Worm (Caenorhabditis elegans) whole organism, L4 larva: ENCODE data around the gene K08E7.6.

Experiments used
- F26F4.8 ChIP-seq: fragments of 200-800 bp; sonication (Bioruptor generic); conservative IDR thresholded peaks from 2 replicates; pipeline ENCODE4 v1.3.6; 2022; ENCODE audit warnings: missing genetic modification characterization, missing compliant biosample characterization
- F49E8.2 ChIP-seq: sonication (generic microtip); optimal IDR thresholded peaks from 2 replicates; lab custom pipeline; 2016; ENCODE audit warnings: missing compliant biosample characterization, mild to moderate bottlenecking, missing genetic modification characterization, borderline replicate concordance
- Y48G9A.11 ChIP-seq: fragments of 200-800 bp; sonication (Bioruptor generic); IDR thresholded peaks from 2 replicates; pipeline ENCODE4 v1.3.6; 2022; ENCODE audit warnings: missing genetic modification reagents, missing genetic modification characterization, missing compliant biosample characterization
- Y5F2A.4 ChIP-seq: fragments of 200-800 bp; sonication (Bioruptor generic); optimal IDR thresholded peaks from 2 replicates; lab custom pipeline; 2018; ENCODE audit warnings: mild to moderate bottlenecking, missing genetic modification characterization, missing compliant biosample characterization
- aha-1 ChIP-seq: fragments of 150-350 bp; peaks from one replicate; lab custom pipeline; 2014; ENCODE audit warnings: missing biosample characterization, missing genetic modification characterization
- aly-2 ChIP-seq: sonication (generic microtip); optimal IDR thresholded peaks from 2 replicates; lab custom pipeline; 2018; ENCODE audit warnings: missing biosample characterization, missing genetic modification characterization
- daf-16 ChIP-seq, 3 experiments: sonication (generic microtip); optimal IDR thresholded peaks; 2 replicates each; lab custom pipeline; 2016 to 2017; ENCODE audit warnings: missing genetic modification characterization in 3 of 3, missing genetic modification reagents in 3 of 3, mild to moderate bottlenecking in 2 of 3, missing compliant biosample characterization in 2 of 3, missing biosample characterization in 1 of 3, moderate library complexity in 1 of 3
- dmd-8 ChIP-seq: fragments of 200-800 bp; sonication (Bioruptor generic); IDR thresholded peaks from 2 replicates; pipeline ENCODE4 v1.3.6; 2022; ENCODE audit warnings: missing genetic modification characterization, missing compliant biosample characterization
- dpl-1 ChIP-seq: fragments of 150-350 bp; optimal IDR thresholded peaks from 2 replicates; lab custom pipeline; 2014; ENCODE audit warnings: missing biosample characterization, missing genetic modification reagents, missing genetic modification characterization
- duxl-1 ChIP-seq: sonication (generic microtip); optimal IDR thresholded peaks from 2 replicates; lab custom pipeline; 2016; ENCODE audit warnings: mild to moderate bottlenecking, missing genetic modification characterization, moderate library complexity, missing compliant biosample characterization; ENCODE audit not compliant: poor library complexity
- fkh-10 ChIP-seq: fragments of 150-350 bp; optimal IDR thresholded peaks from 2 replicates; lab custom pipeline; 2014; ENCODE audit warnings: missing biosample characterization, missing genetic modification reagents, missing genetic modification characterization
- fos-1 ChIP-seq: fragments of 150-350 bp; optimal IDR thresholded peaks from 2 replicates; lab custom pipeline; 2014; ENCODE audit warnings: missing biosample characterization, missing genetic modification characterization
- hif-1 ChIP-seq, 2 experiments: sonication (generic microtip); optimal IDR thresholded peaks; 2 replicates each; lab custom pipeline; 2016 to 2017; ENCODE audit warnings: missing compliant biosample characterization in 2 of 2, missing genetic modification characterization in 2 of 2, missing genetic modification reagents in 2 of 2, missing genotype in 2 of 2, mild to moderate bottlenecking in 1 of 2
- hlh-11 ChIP-seq: fragments of 200-800 bp; sonication (Bioruptor generic); optimal IDR thresholded peaks from 2 replicates; lab custom pipeline; 2018; ENCODE audit warnings: mild to moderate bottlenecking, missing genetic modification characterization, missing compliant biosample characterization
- hlh-30 ChIP-seq: sonication (generic microtip); optimal IDR thresholded peaks from 2 replicates; lab custom pipeline; 2017; ENCODE audit warnings: antibody characterized with exemption, mild to moderate bottlenecking, missing genetic modification characterization, missing compliant biosample characterization; ENCODE audit not compliant: insufficient read depth
- hmg-1.1 ChIP-seq: fragments of 200-800 bp; sonication (Bioruptor generic); IDR thresholded peaks from 2 replicates; pipeline ENCODE4 v1.3.6; 2022; ENCODE audit warnings: missing genetic modification reagents, missing genetic modification characterization, missing compliant biosample characterization
- madf-5 ChIP-seq, 2 experiments: fragments of 200-800 bp; sonication (Bioruptor generic); IDR thresholded peaks; 2 replicates each; pipeline ENCODE4 v1.3.6; 2022; ENCODE audit warnings: missing compliant biosample characterization in 2 of 2, missing genetic modification characterization in 2 of 2
- mdl-1 ChIP-seq, 2 experiments: fragments of 150-350 bp in 1 of 2; sonication (generic microtip) in 1 of 2; optimal IDR thresholded peaks; 2 replicates each; lab custom pipeline; 2014 to 2017; ENCODE audit warnings: missing biosample characterization in 2 of 2, missing genetic modification characterization in 2 of 2
- mdt-29 ChIP-seq: fragments of 200-800 bp; sonication (Bioruptor generic); IDR thresholded peaks from 2 replicates; pipeline ENCODE4 v1.3.6; 2022; ENCODE audit warnings: missing genetic modification reagents, missing genetic modification characterization, missing compliant biosample characterization
- mes-2 ChIP-seq: sonication (generic microtip); optimal IDR thresholded peaks from 2 replicates; lab custom pipeline; 2016; ENCODE audit warnings: missing genotype, mild to moderate bottlenecking, missing genetic modification characterization, missing compliant biosample characterization; ENCODE audit not compliant: poor library complexity, severe bottlenecking
- nhr-41 ChIP-seq: fragments of 200-800 bp; sonication (Bioruptor generic); IDR thresholded peaks from 2 replicates; pipeline ENCODE4 v1.3.6; 2022; ENCODE audit warnings: missing genetic modification reagents, missing genetic modification characterization, missing compliant biosample characterization
- pha-4 ChIP-seq, 2 experiments: fragments of 150-350 bp in 1 of 2; fragments of 200-800 bp in 1 of 2; sonication (Bioruptor generic) in 1 of 2; IDR thresholded peaks in 1 of 2; optimal IDR thresholded peaks in 1 of 2; 2 replicates each; pipeline versions ENCODE4 v1.3.6 to Lab custom; 2014 to 2022; ENCODE audit warnings: missing genetic modification characterization in 2 of 2, missing genetic modification reagents in 2 of 2, missing biosample characterization in 1 of 2, missing compliant biosample characterization in 1 of 2
- saeg-2 ChIP-seq: fragments of 200-800 bp; sonication (Bioruptor generic); IDR thresholded peaks from 2 replicates; pipeline ENCODE4 v1.3.6; 2022; ENCODE audit warnings: missing genetic modification reagents, missing genetic modification characterization, missing compliant biosample characterization
- sdz-12 ChIP-seq: fragments of 200-800 bp; sonication (Bioruptor generic); optimal IDR thresholded peaks from 2 replicates; lab custom pipeline; 2018; ENCODE audit warnings: mild to moderate bottlenecking, missing genetic modification characterization, missing compliant biosample characterization
- snpc-1.2 ChIP-seq: fragments of 200-800 bp; sonication (Bioruptor generic); IDR thresholded peaks from 2 replicates; pipeline ENCODE4 v1.3.6; 2022; ENCODE audit warnings: missing genetic modification reagents, missing genetic modification characterization, missing compliant biosample characterization
- spr-3 ChIP-seq: fragments of 200-800 bp; sonication (Bioruptor generic); optimal IDR thresholded peaks from 2 replicates; lab custom pipeline; 2018; ENCODE audit warnings: mild to moderate bottlenecking, missing genetic modification characterization, missing compliant biosample characterization
- unc-130 ChIP-seq: sonication (generic microtip); optimal IDR thresholded peaks from 2 replicates; lab custom pipeline; 2016; ENCODE audit warnings: missing genetic modification reagents, missing genetic modification characterization, missing compliant biosample characterization
- ztf-7 ChIP-seq: fragments of 150-350 bp; optimal IDR thresholded peaks from 2 replicates; lab custom pipeline; 2014; ENCODE audit warnings: missing biosample characterization, missing genetic modification characterization

Gene K08E7.6

DNA sequence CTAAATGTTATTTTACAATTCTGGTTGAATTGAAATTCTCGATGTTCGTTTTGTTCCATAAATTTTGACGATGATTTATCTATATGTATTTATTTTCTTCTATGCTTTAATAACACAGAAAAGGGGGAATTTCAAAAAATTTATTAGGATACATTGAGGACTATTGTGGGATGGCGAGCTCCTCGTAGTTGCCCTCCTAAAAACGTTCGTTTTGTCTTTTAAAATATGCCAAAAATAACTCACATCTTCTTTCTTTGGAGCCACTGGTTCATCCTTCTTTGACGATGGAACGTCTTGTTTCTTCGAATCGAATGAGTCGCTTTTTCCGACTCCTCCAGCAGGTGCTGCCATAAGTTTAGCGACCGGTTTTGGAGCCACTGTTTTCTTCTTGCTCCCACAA, 10.4 kb downstream of the K08E7.6 start:
- TF ChIP-seq nhr-41, result no peak
- no peak for TF ChIP-seq spr-3 (GFP tag; lab: Kevin White, UChicago)
- TF ChIP-seq aly-2 (tag; lab: Kevin White, UChicago), result no peak
- TF ChIP-seq aha-1 (tag; lab: Kevin White, UChicago), result no peak
- peak; percentile 20; the same call in 1 of the 2 replicates for TF ChIP-seq dmd-8
- TF ChIP-seq saeg-2 (GFP tag; lab: Robert Waterston, UW), result no peak
- TF ChIP-seq mdt-29 (GFP tag; lab: Robert Waterston, UW), result no peak
- TF ChIP-seq sdz-12 (GFP tag; lab: Kevin White, UChicago), result no peak
- TF ChIP-seq dpl-1, result no peak
- TF ChIP-seq Y48G9A.11 (GFP tag; lab: Robert Waterston, UW), result no peak
- no peak for TF ChIP-seq F26F4.8 (GFP tag; lab: Robert Waterston, UW)
- TF ChIP-seq Y5F2A.4 (GFP tag; lab: Kevin White, UChicago), result peak; percentile 6
- TF ChIP-seq, all 104 proteins: peak for 2

DNA sequence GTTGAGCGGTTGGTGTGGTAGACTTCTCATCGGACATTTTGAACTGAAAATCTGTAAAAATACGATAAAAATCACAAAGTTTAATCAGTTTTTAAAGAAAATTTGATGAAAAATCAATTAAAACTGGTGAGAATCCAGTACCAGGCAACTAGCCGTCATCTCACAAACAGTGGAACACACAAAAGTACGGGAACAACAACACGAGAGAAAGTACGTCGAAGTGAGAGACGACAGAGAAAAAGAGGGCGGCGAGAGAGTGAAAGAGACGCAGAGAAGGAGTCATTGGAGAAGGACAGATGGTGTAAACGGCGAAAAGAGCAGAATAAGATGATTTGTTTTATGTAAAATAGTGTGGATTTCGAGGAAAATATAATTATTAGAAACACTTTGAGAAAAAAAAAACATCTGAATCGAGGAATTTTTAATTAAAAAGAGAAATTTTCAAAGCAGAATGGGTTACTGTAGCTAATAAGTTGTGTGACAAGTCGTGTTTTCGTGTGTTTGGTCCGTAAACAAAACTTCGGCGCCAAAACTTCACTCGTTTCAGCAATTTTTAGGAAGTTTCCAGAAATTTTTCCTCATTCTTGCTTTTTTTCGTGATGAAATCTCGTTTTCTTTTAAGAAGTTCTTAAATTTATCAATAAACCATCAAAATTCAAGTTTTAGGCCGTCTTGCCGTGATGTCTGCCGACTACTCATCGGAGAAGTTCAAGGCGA, 13.6 kb downstream of the K08E7.6 start, which contains the start of the genes hsb-1 and let-99:
TSS of gene hsb-1 (minus strand) at position 51 of the 717 bp plus-strand sequence.
TSS of gene let-99 (plus strand) at position 667 of the 717 bp plus-strand sequence.
- TF ChIP-seq dpl-1 (peak; percentile 44), mes-2 (tag; lab: Kevin White, UChicago) (peak; percentile 68), hmg-1.1 (peak; percentile 34; the same call in 1 of the 2 replicates), ztf-7 (tag; lab: Kevin White, UChicago) (peak; percentile 21), duxl-1 (tag; lab: Kevin White, UChicago) (no peak), hlh-11 (tag; lab: Kevin White, UChicago) (peak; percentile 44), daf-16 (GFP tag; optimal IDR thresholded peaks at IDR 0.05; lab: Kevin White, UChicago) (no peak), daf-16 (tag; optimal IDR thresholded peaks at IDR 0.05; lab: Kevin White, UChicago) (peak; percentile 87), mdl-1 (tag; optimal IDR thresholded peaks at IDR 0.05; lab: Kevin White, UChicago) (no peak), unc-130 (GFP tag; lab: Kevin White, UChicago) (peak; percentile 65), snpc-1.2 (GFP tag; lab: Robert Waterston, UW) (0 out of 2 replicates have a peak, but pooled peaks have one; percentile 61), hlh-30 (tag; lab: Kevin White, UChicago) (peak; percentile 32), fkh-10 (GFP tag; lab: Kevin White, UChicago) (no peak), F49E8.2 (tag; lab: Kevin White, UChicago) (peak; percentile 40), pha-4 (GFP tag; IDR thresholded peaks at IDR 0.05; lab: Robert Waterston, UW) (no peak), pha-4 (tag; optimal IDR thresholded peaks at IDR 0.05; lab: Kevin White, UChicago) (peak; percentile 19), hif-1 (tag; optimal IDR thresholded peaks at IDR 0.05; lab: Kevin White, UChicago) (no peak)

DNA sequence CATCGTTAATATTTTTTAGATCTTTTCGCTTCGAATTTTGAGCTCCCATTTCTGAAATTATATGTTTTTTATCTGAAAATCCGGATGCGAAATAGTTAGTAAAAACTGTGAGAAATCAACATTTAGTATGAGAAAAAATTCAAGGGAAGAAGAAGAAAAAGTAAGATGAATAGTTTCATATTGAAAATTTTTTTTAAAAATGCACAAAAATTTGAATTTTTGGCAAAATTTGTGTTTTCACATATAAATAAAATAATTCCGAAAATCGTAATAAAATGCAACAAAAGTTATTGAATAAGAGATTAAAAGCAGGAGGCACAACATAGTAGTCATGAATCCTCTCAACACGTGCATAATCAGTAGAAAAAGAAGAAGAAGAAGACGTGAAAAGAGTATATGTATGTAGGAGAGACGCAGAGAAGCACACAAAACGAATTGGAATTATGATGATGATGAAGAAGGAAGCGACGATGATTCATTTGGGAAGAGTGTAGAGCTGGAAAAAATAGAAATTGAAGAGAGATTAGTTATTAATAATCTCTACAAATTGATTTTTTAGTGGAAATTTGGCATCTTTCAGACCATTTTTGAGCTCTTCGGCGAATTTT, 14.9 kb downstream of the K08E7.6 start, which contains the start of gene eak-7:
TSS of gene eak-7 (minus strand) at position 51 of the 608 bp plus-strand sequence.
- TF ChIP-seq madf-5 (GFP tag; IDR thresholded peaks at IDR 0.05; lab: Robert Waterston, UW), result no peak
- TF ChIP-seq hlh-30 (tag; lab: Kevin White, UChicago), result peak; percentile 19

DNA sequence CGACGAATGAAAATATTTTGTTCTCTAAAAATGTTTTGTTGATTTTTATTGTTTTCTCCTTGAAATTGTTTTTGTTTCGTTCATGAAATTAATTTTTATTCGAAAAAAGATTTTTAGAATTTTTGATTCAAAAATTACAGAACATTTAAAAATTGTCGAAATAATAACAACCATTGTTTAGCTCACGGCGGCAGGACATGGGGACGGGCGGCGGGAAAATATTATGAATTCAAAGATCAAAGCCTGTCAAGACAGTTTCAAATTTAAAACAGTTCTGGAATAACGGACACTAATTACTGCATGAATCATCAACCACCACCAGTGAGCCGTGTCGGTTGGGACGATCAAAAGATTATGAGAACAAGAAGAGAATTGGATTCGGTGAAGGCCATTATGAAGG, 20.4 kb downstream of the K08E7.6 start, which contains the start of gene snb-7:
TSS of gene snb-7 (plus strand) at position 301 of the 400 bp plus-strand sequence.
- TF ChIP-seq pha-4 (GFP tag; IDR thresholded peaks at IDR 0.05; lab: Robert Waterston, UW) (no peak), pha-4 (tag; optimal IDR thresholded peaks at IDR 0.05; lab: Kevin White, UChicago) (no peak), fos-1 (no peak)
